Worm (Caenorhabditis elegans): ENCODE results near the gene T10G3.1.

The T10G3.1 gene

ce11 chrV:13473467-13473866 is at the start of gene T10G3.1:
TSS of gene T10G3.1 (minus strand) at chrV:13473679.
- TF ChIP-seq ztf-29 (GFP tag; IDR thresholded peaks at IDR 0.05) (no peak), tab-1 (GFP tag; IDR thresholded peaks at IDR 0.05) (no peak), T22C8.4 (GFP tag; IDR thresholded peaks at IDR 0.05) (no peak), cog-1 (tag; optimal IDR thresholded peaks at IDR 0.05) (no peak), flt-1 (GFP tag; IDR thresholded peaks at IDR 0.05) (no peak), ztf-23 (GFP tag; IDR thresholded peaks at IDR 0.05) (no peak), klf-2 (GFP tag; conservative IDR thresholded peaks at IDR 0.05) (no peak), ref-1 (GFP tag; conservative IDR thresholded peaks at IDR 0.05) (no peak), med-1 (GFP tag; optimal IDR thresholded peaks at IDR 0.05; ENCODE audit: insufficient read depth) (no peak)

ce11 chrV:13523194-13523593 is 49.7 kb upstream of the T10G3.1 start, which contains the start of gene R11G10.3:
TSS of gene R11G10.3 (plus strand) at chrV:13523494.
- no peak for TF ChIP-seq tab-1 (GFP tag; IDR thresholded peaks at IDR 0.05)
- TF ChIP-seq med-1 (GFP tag; optimal IDR thresholded peaks at IDR 0.05; ENCODE audit: insufficient read depth): no peak
- TF ChIP-seq ztf-29 (GFP tag; IDR thresholded peaks at IDR 0.05): no peak
- no peak for TF ChIP-seq ref-1 (GFP tag; conservative IDR thresholded peaks at IDR 0.05)
- no peak for TF ChIP-seq T22C8.4 (GFP tag; IDR thresholded peaks at IDR 0.05)
- TF ChIP-seq ztf-23 (GFP tag; IDR thresholded peaks at IDR 0.05): no peak
- TF ChIP-seq klf-2 (GFP tag; conservative IDR thresholded peaks at IDR 0.05): no peak

ce11 chrV:13515115-13515514 is 41.6 kb upstream of the T10G3.1 start, which contains the start of gene semi-1:
TSS of gene semi-1 (minus strand) at chrV:13515215.
- TF ChIP-seq flt-1 (GFP tag; IDR thresholded peaks at IDR 0.05): no peak
- TF ChIP-seq ztf-29 (GFP tag; IDR thresholded peaks at IDR 0.05): no peak
- no peak for TF ChIP-seq T22C8.4 (GFP tag; IDR thresholded peaks at IDR 0.05)
- TF ChIP-seq klf-2 (GFP tag; conservative IDR thresholded peaks at IDR 0.05): no peak
- TF ChIP-seq ztf-23 (GFP tag; IDR thresholded peaks at IDR 0.05): no peak
- TF ChIP-seq ref-1 (GFP tag; conservative IDR thresholded peaks at IDR 0.05): no peak
- TF ChIP-seq tab-1 (GFP tag; IDR thresholded peaks at IDR 0.05): no peak
- no peak for TF ChIP-seq med-1 (GFP tag; optimal IDR thresholded peaks at IDR 0.05; ENCODE audit: insufficient read depth)

ce11 chrV:13512515-13512914 is 39.0 kb upstream of the T10G3.1 start:
- no peak for TF ChIP-seq ztf-29 (GFP tag; IDR thresholded peaks at IDR 0.05)
- TF ChIP-seq flt-1 (GFP tag; IDR thresholded peaks at IDR 0.05): no peak
- no peak for TF ChIP-seq T22C8.4 (GFP tag; IDR thresholded peaks at IDR 0.05)
- TF ChIP-seq med-1 (GFP tag; optimal IDR thresholded peaks at IDR 0.05; ENCODE audit: insufficient read depth): no peak
- TF ChIP-seq tab-1 (GFP tag; IDR thresholded peaks at IDR 0.05): no peak
- no peak for TF ChIP-seq ztf-23 (GFP tag; IDR thresholded peaks at IDR 0.05)
- TF ChIP-seq klf-2 (GFP tag; conservative IDR thresholded peaks at IDR 0.05): no peak
- no peak for TF ChIP-seq cog-1 (tag; optimal IDR thresholded peaks at IDR 0.05)
- TF ChIP-seq ref-1 (GFP tag; conservative IDR thresholded peaks at IDR 0.05): no peak

ce11 chrV:13511618-13512017 is 38.1 kb upstream of the T10G3.1 start, which contains the start of gene avr-15:
TSS of gene avr-15 (minus strand) at chrV:13511718.
- TF ChIP-seq flt-1 (GFP tag; IDR thresholded peaks at IDR 0.05): no peak

ce11 chrV:13506321-13506720 is 32.8 kb upstream of the T10G3.1 start, which contains the start of gene R11G10.4:
TSS of gene R11G10.4 (plus strand) at chrV:13506621.
- TF ChIP-seq med-1 (GFP tag; optimal IDR thresholded peaks at IDR 0.05; ENCODE audit: insufficient read depth) (no peak), tab-1 (GFP tag; IDR thresholded peaks at IDR 0.05) (no peak), ref-1 (GFP tag; conservative IDR thresholded peaks at IDR 0.05) (no peak), T22C8.4 (GFP tag; IDR thresholded peaks at IDR 0.05) (no peak), klf-2 (GFP tag; conservative IDR thresholded peaks at IDR 0.05) (no peak), ztf-29 (GFP tag; IDR thresholded peaks at IDR 0.05) (no peak), ztf-23 (GFP tag; IDR thresholded peaks at IDR 0.05) (no peak), cog-1 (tag; optimal IDR thresholded peaks at IDR 0.05) (no peak), flt-1 (GFP tag; IDR thresholded peaks at IDR 0.05) (no peak)

ce11 chrV:13499227-13499626 is 25.7 kb upstream of the T10G3.1 start:
- TF ChIP-seq cog-1 (tag; optimal IDR thresholded peaks at IDR 0.05) (no peak), flt-1 (GFP tag; IDR thresholded peaks at IDR 0.05) (no peak), ztf-29 (GFP tag; IDR thresholded peaks at IDR 0.05) (no peak), ztf-23 (GFP tag; IDR thresholded peaks at IDR 0.05) (no peak), tab-1 (GFP tag; IDR thresholded peaks at IDR 0.05) (no peak), med-1 (GFP tag; optimal IDR thresholded peaks at IDR 0.05; ENCODE audit: insufficient read depth) (no peak), ref-1 (GFP tag; conservative IDR thresholded peaks at IDR 0.05) (no peak)

ce11 chrV:13497322-13497847 is 23.9 kb upstream of the T10G3.1 start, which contains the start of the genes eea-1 and gut-2:
TSS of gene eea-1 (minus strand) at chrV:13497372.
TSS of gene gut-2 (plus strand) at chrV:13497690.
- no peak for TF ChIP-seq cog-1 (tag; optimal IDR thresholded peaks at IDR 0.05)
- TF ChIP-seq T22C8.4 (GFP tag; IDR thresholded peaks at IDR 0.05): no peak
- no peak for TF ChIP-seq klf-2 (GFP tag; conservative IDR thresholded peaks at IDR 0.05)

- TF ChIP-seq T22C8.4 (GFP tag; IDR thresholded peaks at IDR 0.05) (no peak), cog-1 (tag; optimal IDR thresholded peaks at IDR 0.05) (no peak), klf-2 (GFP tag; conservative IDR thresholded peaks at IDR 0.05) (no peak)
Observed at ce11 chrV:13489830-13490229, 16.4 kb upstream of the T10G3.1 start, which contains the start of gene T10G3.3. TSS of gene T10G3.3 (minus strand) at chrV:13490199.

- no peak for TF ChIP-seq klf-2 (GFP tag; conservative IDR thresholded peaks at IDR 0.05)
- TF ChIP-seq med-1 (GFP tag; optimal IDR thresholded peaks at IDR 0.05; ENCODE audit: insufficient read depth): no peak
- TF ChIP-seq tab-1 (GFP tag; IDR thresholded peaks at IDR 0.05): no peak
Observed at ce11 chrV:13488297-13488803, 14.9 kb upstream of the T10G3.1 start.

Measured in whole organism, midembryonic.